Worm (Caenorhabditis elegans) whole organism, early embryonic: ENCODE data around the gene srg-57.

Experiments
- B0310.2 ChIP-seq: sonication (generic microtip); optimal IDR thresholded peaks from 2 replicates; lab custom pipeline; 2016; ENCODE audit warnings: mild to moderate bottlenecking, missing genetic modification characterization, missing compliant biosample characterization
- F13C5.2 ChIP-seq: sonication (generic microtip); optimal IDR thresholded peaks from 2 replicates; lab custom pipeline; 2017; ENCODE audit warnings: mild to moderate bottlenecking, missing genetic modification characterization, inconsistent platforms, missing compliant biosample characterization
- aly-1 ChIP-seq: sonication (generic microtip); optimal IDR thresholded peaks from 2 replicates; lab custom pipeline; 2016; ENCODE audit warnings: missing genetic modification characterization, missing compliant biosample characterization
- ama-1 ChIP-seq: fragments of 150-350 bp; optimal IDR thresholded peaks from 2 replicates; lab custom pipeline; 2014
- ceh-36 ChIP-seq: sonication (generic microtip); optimal IDR thresholded peaks from 2 replicates; lab custom pipeline; 2016; ENCODE audit warnings: missing genetic modification characterization, inconsistent platforms, missing compliant biosample characterization
- flt-1 ChIP-seq: fragments of 200-800 bp; sonication (Bioruptor generic); IDR thresholded peaks from 2 replicates; pipeline ENCODE4 v1.3.6; 2022; ENCODE audit warnings: missing genetic modification characterization, missing compliant biosample characterization
- hmbx-1 ChIP-seq: sonication (generic microtip); optimal IDR thresholded peaks from 2 replicates; lab custom pipeline; 2016; ENCODE audit warnings: mild to moderate bottlenecking, missing genetic modification characterization, missing compliant biosample characterization
- hmg-4 ChIP-seq: fragments of 200-800 bp; sonication (Bioruptor generic); optimal IDR thresholded peaks from 2 replicates; lab custom pipeline; 2018; ENCODE audit warnings: mild to moderate bottlenecking, missing genetic modification characterization, missing compliant biosample characterization
- hnd-1 ChIP-seq: sonication (generic microtip); optimal IDR thresholded peaks from 2 replicates; lab custom pipeline; 2016; ENCODE audit warnings: missing genetic modification characterization, missing compliant biosample characterization
- pes-1 ChIP-seq: fragments of 200-800 bp; sonication (Bioruptor generic); IDR thresholded peaks from 2 replicates; pipeline ENCODE4 v1.3.6; 2022; ENCODE audit warnings: missing genetic modification reagents, missing genetic modification characterization, missing compliant biosample characterization
- scrt-1 ChIP-seq: fragments of 200-800 bp; sonication (Bioruptor generic); IDR thresholded peaks from 2 replicates; pipeline ENCODE4 v1.3.6; 2022; ENCODE audit warnings: missing genetic modification characterization, missing compliant biosample characterization
- sea-1 ChIP-seq: fragments of 200-800 bp; sonication (Bioruptor generic); conservative IDR thresholded peaks from 2 replicates; pipeline ENCODE4 v1.3.6; 2022; ENCODE audit warnings: missing genetic modification characterization, missing compliant biosample characterization
- tra-4 ChIP-seq: sonication (generic microtip); optimal IDR thresholded peaks from 2 replicates; lab custom pipeline; 2017; ENCODE audit warnings: missing genetic modification characterization, missing compliant biosample characterization

- no peak for TF ChIP-seq sea-1
- no peak for TF ChIP-seq aly-1 (tag; lab: Kevin White, UChicago)
- no peak for TF ChIP-seq hnd-1 (tag; lab: Kevin White, UChicago)
- TF ChIP-seq ceh-36 (tag; lab: Kevin White, UChicago), result no peak
- no peak for TF ChIP-seq hmbx-1 (tag; lab: Kevin White, UChicago)
- no peak for TF ChIP-seq ama-1
- no peak for TF ChIP-seq F13C5.2 (tag; lab: Kevin White, UChicago)
- TF ChIP-seq flt-1 (GFP tag; lab: Robert Waterston, UW), result no peak
- TF ChIP-seq pes-1 (GFP tag; lab: Robert Waterston, UW), result no peak
- TF ChIP-seq hmg-4 (GFP tag; lab: Kevin White, UChicago), result no peak
- no peak for TF ChIP-seq scrt-1 (GFP tag; lab: Robert Waterston, UW)
- TF ChIP-seq B0310.2 (tag; lab: Kevin White, UChicago), result no peak
- no peak for TF ChIP-seq tra-4
Measured at ce11 chrV:2722555-2722954, 11.7 kb downstream of the srg-57 start, which contains the start of gene srg-60.
